Comparison of ENCODE assay signal across 7 worm cellular contexts in genomic region chrII:11238869-11239647, ce11.
TF ChIP-seq lines count a peak whose summit lies in the region.

Gene rpn-9 (minus strand): TSS chrII:11238919.
Gene T06D8.9 (plus strand): TSS chrII:11239597.

TF ChIP-seq in whole organism, L1 larva, 84 proteins besides CTCF, POLR2A, EP300 and RAD21 (continued from another document and continues in another):
- TF ChIP-seq mab-9 (GFP tag; IDR thresholded peaks at IDR 0.05; lab: Robert Waterston, UW) = 0 out of 2 replicates have a peak, but pooled peaks have one; percentile 49
- peak; percentile 80 for TF ChIP-seq rnt-1 (tag; optimal IDR thresholded peaks at IDR 0.05; lab: Kevin White, UChicago)
- TF ChIP-seq sup-37 (GFP tag; optimal IDR thresholded peaks at IDR 0.05; lab: Kevin White, UChicago) = no peak
- TF ChIP-seq unc-130 (tag; optimal IDR thresholded peaks at IDR 0.05; lab: Kevin White, UChicago) = peak; percentile 54
- TF ChIP-seq hlh-4 (tag; optimal IDR thresholded peaks at IDR 0.05; lab: Kevin White, UChicago) = no peak
- peak; percentile 70 for TF ChIP-seq nhr-90 (tag; optimal IDR thresholded peaks at IDR 0.05; lab: Kevin White, UChicago; ENCODE audit: poor library complexity)
- peak; percentile 31 for TF ChIP-seq hpl-2 (GFP tag; optimal IDR thresholded peaks at IDR 0.05; lab: Kevin White, UChicago)
- peak; percentile 89 for TF ChIP-seq nhr-71 (tag; optimal IDR thresholded peaks at IDR 0.05; lab: Kevin White, UChicago)
- no peak for TF ChIP-seq nhr-28 (tag; optimal IDR thresholded peaks at IDR 0.05; lab: Kevin White, UChicago)
- TF ChIP-seq nhr-84 (tag; optimal IDR thresholded peaks at IDR 0.05; lab: Kevin White, UChicago) = no peak
- TF ChIP-seq egl-13 (tag; optimal IDR thresholded peaks at IDR 0.05; lab: Kevin White, UChicago) = peak; percentile 29
- peak; percentile 37 for TF ChIP-seq jun-1 (tag; optimal IDR thresholded peaks at IDR 0.05; lab: Kevin White, UChicago)
- TF ChIP-seq pax-3 (tag; optimal IDR thresholded peaks at IDR 0.05; lab: Kevin White, UChicago) = peak; percentile 48
- peak; percentile 83 to 87 for TF ChIP-seq efl-1 (optimal IDR thresholded peaks at IDR 0.05; lab: Kevin White, UChicago)
- peak; percentile 80 to 96 for TF ChIP-seq efl-1 (GFP tag; optimal IDR thresholded peaks at IDR 0.05 in 1 of 2; lab: Kevin White, UChicago)
- TF ChIP-seq unc-86 (tag; optimal IDR thresholded peaks at IDR 0.05; lab: Kevin White, UChicago) = peak; percentile 63
- peak; percentile 91 for TF ChIP-seq blmp-1 (tag; optimal IDR thresholded peaks at IDR 0.05; lab: Kevin White, UChicago)
- peak; percentile 81 to 89 for TF ChIP-seq lin-35 (GFP tag; optimal IDR thresholded peaks at IDR 0.05; lab: Kevin White, UChicago)

TF ChIP-seq in whole organism, L2 larva, 48 proteins besides CTCF, POLR2A, EP300 and RAD21 (continued from another document and continues in another):
- peak; percentile 70 for TF ChIP-seq mab-5 (tag; optimal IDR thresholded peaks at IDR 0.05; lab: Kevin White, UChicago)
- peak; percentile 95 for TF ChIP-seq C34F6.9 (tag; optimal IDR thresholded peaks at IDR 0.05; lab: Kevin White, UChicago)
- TF ChIP-seq nhr-6 (tag; optimal IDR thresholded peaks at IDR 0.05; lab: Kevin White, UChicago) = no peak
- TF ChIP-seq unc-62 (GFP tag; optimal IDR thresholded peaks at IDR 0.05; lab: Kevin White, UChicago) = no peak
- peak; percentile 57 for TF ChIP-seq skn-1 (tag; optimal IDR thresholded peaks at IDR 0.05; lab: Kevin White, UChicago)
- TF ChIP-seq snpc-4 (tag; optimal IDR thresholded peaks at IDR 0.05; lab: Kevin White, UChicago) = peak; percentile 86
- TF ChIP-seq alr-1 (tag; optimal IDR thresholded peaks at IDR 0.05; lab: Kevin White, UChicago) = no peak
- TF ChIP-seq nhr-12 (tag; optimal IDR thresholded peaks at IDR 0.05; lab: Kevin White, UChicago) = no peak
- no peak for TF ChIP-seq ceh-16 (tag; optimal IDR thresholded peaks at IDR 0.05; lab: Kevin White, UChicago)
- no peak for TF ChIP-seq unc-39 (tag; optimal IDR thresholded peaks at IDR 0.05; lab: Kevin White, UChicago)
- no peak for TF ChIP-seq peb-1 (tag; optimal IDR thresholded peaks at IDR 0.05; lab: Kevin White, UChicago)
- TF ChIP-seq ceh-82 (tag; optimal IDR thresholded peaks at IDR 0.05; lab: Kevin White, UChicago) = no peak
- peak; percentile 53 for TF ChIP-seq blmp-1 (tag; optimal IDR thresholded peaks at IDR 0.05; lab: Kevin White, UChicago; ENCODE audit: insufficient read depth)
- TF ChIP-seq zag-1 (tag; optimal IDR thresholded peaks at IDR 0.05; lab: Kevin White, UChicago) = no peak
- TF ChIP-seq sem-4 (tag; optimal IDR thresholded peaks at IDR 0.05; lab: Kevin White, UChicago) = no peak
- peak; percentile 65 for TF ChIP-seq nhr-21 (tag; optimal IDR thresholded peaks at IDR 0.05; lab: Kevin White, UChicago)
- peak in 1 of 2 experiments; percentile 38 for TF ChIP-seq mdl-1 (tag; optimal IDR thresholded peaks at IDR 0.05; lab: Kevin White, UChicago)
- TF ChIP-seq ztf-1 (GFP tag; conservative IDR thresholded peaks at IDR 0.05; lab: Robert Waterston, UW) = no peak
- no peak for TF ChIP-seq ztf-4 (tag; optimal IDR thresholded peaks at IDR 0.05; lab: Kevin White, UChicago)
- peak; percentile 97 for TF ChIP-seq unc-55 (GFP tag; optimal IDR thresholded peaks at IDR 0.05; lab: Kevin White, UChicago)

TF ChIP-seq in whole organism, L3 larva, 47 proteins besides CTCF, POLR2A, EP300 and RAD21 (continued from another document):
- TF ChIP-seq nhr-43 (tag; optimal IDR thresholded peaks at IDR 0.05; lab: Kevin White, UChicago; ENCODE audit: poor library complexity, severe bottlenecking) (peak; percentile 64), pqm-1 (tag; optimal IDR thresholded peaks at IDR 0.05; lab: Kevin White, UChicago) (peak; percentile 63), ceh-16 (tag; optimal IDR thresholded peaks at IDR 0.05; lab: Kevin White, UChicago) (no peak), nhr-25 (tag; optimal IDR thresholded peaks at IDR 0.05; lab: Kevin White, UChicago) (peak; percentile 59), jun-1 (tag; optimal IDR thresholded peaks at IDR 0.05; lab: Kevin White, UChicago) (peak; percentile 62), snpc-4 (tag; optimal IDR thresholded peaks at IDR 0.05; lab: Kevin White, UChicago) (peak; percentile 90), nfya-1 (tag; optimal IDR thresholded peaks at IDR 0.05; lab: Kevin White, UChicago; ENCODE audit: insufficient read depth) (peak; percentile 90), skn-1 (tag; optimal IDR thresholded peaks at IDR 0.05; lab: Kevin White, UChicago) (peak; percentile 84), nhr-12 (tag; optimal IDR thresholded peaks at IDR 0.05; lab: Kevin White, UChicago) (no peak), mml-1 (tag; optimal IDR thresholded peaks at IDR 0.05; lab: Kevin White, UChicago) (no peak), lin-39 (tag; optimal IDR thresholded peaks at IDR 0.05; lab: Kevin White, UChicago) (peak; percentile 77)

TF ChIP-seq in whole organism, L4 larva, 104 proteins besides CTCF, POLR2A, EP300 and RAD21 (continued from another document and continues in another):
- TF ChIP-seq snpc-1.2 (GFP tag; IDR thresholded peaks at IDR 0.05; lab: Robert Waterston, UW) (no peak), ztf-7 (tag; optimal IDR thresholded peaks at IDR 0.05; lab: Kevin White, UChicago) (no peak), F37D6.2 (tag; optimal IDR thresholded peaks at IDR 0.05; lab: Kevin White, UChicago) (no peak), ceh-20 (GFP tag; IDR thresholded peaks at IDR 0.05; lab: Robert Waterston, UW) (no peak), zip-11 (GFP tag; IDR thresholded peaks at IDR 0.05; lab: Robert Waterston, UW) (no peak), skn-1 (tag; optimal IDR thresholded peaks at IDR 0.05; lab: Kevin White, UChicago) (no peak), duxl-1 (tag; optimal IDR thresholded peaks at IDR 0.05; lab: Kevin White, UChicago; ENCODE audit: poor library complexity) (no peak), ctbp-1 (GFP tag; IDR thresholded peaks at IDR 0.05; lab: Robert Waterston, UW) (no peak), lsy-2 (tag; optimal IDR thresholded peaks at IDR 0.05; lab: Kevin White, UChicago) (peak; percentile 25 to 93), mxl-2 (GFP tag; conservative IDR thresholded peaks at IDR 0.05; lab: Robert Waterston, UW) (no peak), sdz-12 (GFP tag; optimal IDR thresholded peaks at IDR 0.05; lab: Kevin White, UChicago) (no peak), vab-7 (GFP tag; IDR thresholded peaks at IDR 0.05; lab: Robert Waterston, UW) (no peak), gei-8 (GFP tag; optimal IDR thresholded peaks at IDR 0.05; lab: Kevin White, UChicago) (no peak), lin-38 (GFP tag; IDR thresholded peaks at IDR 0.05; lab: Robert Waterston, UW) (peak; percentile 97), nhr-111 (GFP tag; optimal IDR thresholded peaks at IDR 0.05; lab: Kevin White, UChicago) (no peak), nhr-10 (tag; optimal IDR thresholded peaks at IDR 0.05; lab: Kevin White, UChicago) (no peak), zip-2 (tag; optimal IDR thresholded peaks at IDR 0.05; lab: Kevin White, UChicago) (no peak), Y5F2A.4 (GFP tag; optimal IDR thresholded peaks at IDR 0.05; lab: Kevin White, UChicago) (no peak), dve-1 (tag; optimal IDR thresholded peaks at IDR 0.05; lab: Kevin White, UChicago; ENCODE audit: insufficient read depth) (peak; percentile 81), zag-1 (tag; optimal IDR thresholded peaks at IDR 0.05; lab: Kevin White, UChicago) (no peak), aha-1 (tag; lab: Kevin White, UChicago) (no peak), nhr-28 (tag; optimal IDR thresholded peaks at IDR 0.05; lab: Kevin White, UChicago) (peak; percentile 61), nhr-102 (tag; optimal IDR thresholded peaks at IDR 0.05; lab: Kevin White, UChicago) (peak; percentile 36)

TF ChIP-seq in whole organism, late embryonic, 69 proteins besides CTCF, POLR2A, EP300 and RAD21 (continued from another document and continues in another):
- TF ChIP-seq syd-9 (tag; optimal IDR thresholded peaks at IDR 0.05; lab: Kevin White, UChicago) (no peak), ceh-34 (tag; optimal IDR thresholded peaks at IDR 0.05; lab: Kevin White, UChicago) (peak; percentile 26), hlh-6 (tag; optimal IDR thresholded peaks at IDR 0.05; lab: Kevin White, UChicago) (no peak), pha-4 (tag; optimal IDR thresholded peaks at IDR 0.05; lab: Kevin White, UChicago) (no peak), che-1 (tag; optimal IDR thresholded peaks at IDR 0.05; lab: Kevin White, UChicago) (no peak), ztf-16 (tag; optimal IDR thresholded peaks at IDR 0.05; lab: Kevin White, UChicago) (no peak), K09A11.1 (tag; optimal IDR thresholded peaks at IDR 0.05; lab: Kevin White, UChicago; ENCODE audit: insufficient read depth) (no peak), fkh-10 (GFP tag; optimal IDR thresholded peaks at IDR 0.05; lab: Kevin White, UChicago) (no peak), nhr-232 (tag; optimal IDR thresholded peaks at IDR 0.05; lab: Kevin White, UChicago) (no peak), gmeb-2 (tag; optimal IDR thresholded peaks at IDR 0.05; lab: Kevin White, UChicago) (no peak), odd-2 (tag; optimal IDR thresholded peaks at IDR 0.05; lab: Kevin White, UChicago) (no peak), tbx-2 (tag; optimal IDR thresholded peaks at IDR 0.05; lab: Kevin White, UChicago) (peak; percentile 46), ceh-31 (tag; optimal IDR thresholded peaks at IDR 0.05; lab: Kevin White, UChicago) (peak; percentile 65), ceh-30 (tag; optimal IDR thresholded peaks at IDR 0.05; lab: Kevin White, UChicago) (no peak), ceh-2 (tag; optimal IDR thresholded peaks at IDR 0.05; lab: Kevin White, UChicago) (peak; percentile 43), ceh-9 (tag; optimal IDR thresholded peaks at IDR 0.05; lab: Kevin White, UChicago) (no peak), ceh-19 (GFP tag; optimal IDR thresholded peaks at IDR 0.05; lab: Kevin White, UChicago) (peak; percentile 26), rnt-1 (tag; optimal IDR thresholded peaks at IDR 0.05; lab: Kevin White, UChicago) (peak; percentile 33), hlh-13 (GFP tag; optimal IDR thresholded peaks at IDR 0.05; lab: Kevin White, UChicago) (no peak), ceh-24 (tag; optimal IDR thresholded peaks at IDR 0.05; lab: Kevin White, UChicago) (no peak), nhr-11 (tag; optimal IDR thresholded peaks at IDR 0.05; lab: Kevin White, UChicago) (no peak), hlh-15 (tag; optimal IDR thresholded peaks at IDR 0.05; lab: Kevin White, UChicago) (no peak), lin-11 (tag; optimal IDR thresholded peaks at IDR 0.05; lab: Kevin White, UChicago) (no peak), ceh-14 (tag; optimal IDR thresholded peaks at IDR 0.05; lab: Kevin White, UChicago) (peak; percentile 29)

TF ChIP-seq in whole organism, mixed stage, embryonic, 35 proteins besides CTCF, POLR2A, EP300 and RAD21 (continued from another document):
- TF ChIP-seq unc-62 (GFP tag; optimal IDR thresholded peaks at IDR 0.05; lab: Kevin White, UChicago) = peak; percentile 59
- TF ChIP-seq mls-2 (tag; optimal IDR thresholded peaks at IDR 0.05; lab: Kevin White, UChicago) = peak; percentile 39
- TF ChIP-seq unc-120 (tag; optimal IDR thresholded peaks at IDR 0.05; lab: Kevin White, UChicago; ENCODE audit: poor library complexity, severe bottlenecking) = peak; percentile 55
- TF ChIP-seq lsy-2 (tag; optimal IDR thresholded peaks at IDR 0.05; lab: Kevin White, UChicago) = peak; percentile 83
- TF ChIP-seq tbx-8 (GFP tag; optimal IDR thresholded peaks at IDR 0.05; lab: Kevin White, UChicago) = no peak
- TF ChIP-seq lin-32 (GFP tag; optimal IDR thresholded peaks at IDR 0.05; lab: Kevin White, UChicago) = no peak
- TF ChIP-seq mep-1 (tag; optimal IDR thresholded peaks at IDR 0.05; lab: Kevin White, UChicago) = peak; percentile 92
- TF ChIP-seq ztf-11 (tag; optimal IDR thresholded peaks at IDR 0.05; lab: Kevin White, UChicago) = no peak

TF ChIP-seq in whole organism, young adult, 124 proteins besides CTCF, POLR2A, EP300 and RAD21 (continued from another document and continues in another):
- TF ChIP-seq madf-3 (GFP tag; IDR thresholded peaks at IDR 0.05; lab: Robert Waterston, UW) (0 out of 2 replicates have a peak, but pooled peaks have one; percentile 15), ceh-40 (GFP tag; IDR thresholded peaks at IDR 0.05; lab: Robert Waterston, UW) (no peak), pbrm-1 (GFP tag; IDR thresholded peaks at IDR 0.05; lab: Robert Waterston, UW) (peak; percentile 81), ztf-25 (GFP tag; IDR thresholded peaks at IDR 0.05; lab: Robert Waterston, UW) (no peak), hmg-1.2 (GFP tag; IDR thresholded peaks at IDR 0.05; lab: Robert Waterston, UW) (peak; percentile 95), F23B12.7 (tag; optimal IDR thresholded peaks at IDR 0.05; lab: Kevin White, UChicago; ENCODE audit: insufficient read depth) (peak; percentile 90), lsl-1 (GFP tag; optimal IDR thresholded peaks at IDR 0.05; lab: Kevin White, UChicago) (peak; percentile 90), F49E8.2 (tag; optimal IDR thresholded peaks at IDR 0.05; lab: Kevin White, UChicago; ENCODE audit: insufficient read depth) (peak; percentile 66), B0035.1 (tag; optimal IDR thresholded peaks at IDR 0.05; lab: Kevin White, UChicago) (no peak), nfyb-1 (GFP tag; IDR thresholded peaks at IDR 0.05; lab: Robert Waterston, UW) (peak; percentile 20; the same call in 1 of the 2 replicates), C17E4.6 (GFP tag; IDR thresholded peaks at IDR 0.05; lab: Robert Waterston, UW) (0 out of 2 replicates have a peak, but pooled peaks have one; percentile 10), attf-3 (GFP tag; conservative IDR thresholded peaks at IDR 0.05; lab: Robert Waterston, UW) (peak; percentile 82), snpc-1.3 (tag; optimal IDR thresholded peaks at IDR 0.05; lab: Kevin White, UChicago; ENCODE audit: insufficient read depth) (peak; percentile 82), hsf-1 (GFP tag; IDR thresholded peaks at IDR 0.05; lab: Robert Waterston, UW) (peak; percentile 78), mcd-1 (GFP tag; IDR thresholded peaks at IDR 0.05; lab: Robert Waterston, UW) (peak; percentile 94), lir-1 (GFP tag; conservative IDR thresholded peaks at IDR 0.05; lab: Robert Waterston, UW) (peak; percentile 58; the same call in 1 of the 2 replicates), unc-62 (GFP tag; optimal IDR thresholded peaks at IDR 0.05; lab: Kevin White, UChicago) (no peak), Y67H2A.10 (GFP tag; conservative IDR thresholded peaks at IDR 0.05; lab: Robert Waterston, UW) (peak; percentile 45; the same call in 1 of the 2 replicates), Y95B8A.8 (GFP tag; IDR thresholded peaks at IDR 0.05; lab: Robert Waterston, UW) (peak; percentile 77; the same call in 1 of the 2 replicates), ekl-4 (GFP tag; IDR thresholded peaks at IDR 0.05; lab: Robert Waterston, UW) (peak; percentile 68), cebp-1 (GFP tag; IDR thresholded peaks at IDR 0.05; lab: Robert Waterston, UW) (no peak; the same call in 1 of the 2 replicates), cebp-1 (tag; optimal IDR thresholded peaks at IDR 0.05; lab: Kevin White, UChicago) (peak; percentile 64), tlf-1 (GFP tag; optimal IDR thresholded peaks at IDR 0.05; lab: Kevin White, UChicago) (peak; percentile 57), hrde-1 (tag; optimal IDR thresholded peaks at IDR 0.05; lab: Kevin White, UChicago; ENCODE audit: borderline replicate concordance) (no peak), snpc-1.1 (tag; optimal IDR thresholded peaks at IDR 0.05; lab: Kevin White, UChicago; ENCODE audit: insufficient read depth) (peak; percentile 83), rcor-1 (GFP tag; IDR thresholded peaks at IDR 0.05; lab: Robert Waterston, UW) (peak; percentile 76), ceh-91 (GFP tag; IDR thresholded peaks at IDR 0.05; lab: Robert Waterston, UW) (peak; percentile 86), xnd-1 (tag; optimal IDR thresholded peaks at IDR 0.05; lab: Kevin White, UChicago) (peak; percentile 65), lin-54 (GFP tag; optimal IDR thresholded peaks at IDR 0.05; lab: Kevin White, UChicago) (peak; percentile 87), madf-10 (tag; optimal IDR thresholded peaks at IDR 0.05; lab: Kevin White, UChicago) (peak; percentile 18), hlh-12 (tag; optimal IDR thresholded peaks at IDR 0.05; lab: Kevin White, UChicago) (no peak), attf-6 (GFP tag; IDR thresholded peaks at IDR 0.05; lab: Robert Waterston, UW) (peak; percentile 29; the same call in 1 of the 2 replicates), B0019.2 (GFP tag; conservative IDR thresholded peaks at IDR 0.05; lab: Robert Waterston, UW) (peak; percentile 78), tbp1 (GFP tag; optimal IDR thresholded peaks at IDR 0.05; lab: Kevin White, UChicago) (peak; percentile 67), F33H1.4 (GFP tag; IDR thresholded peaks at IDR 0.05; lab: Robert Waterston, UW) (peak; percentile 84), attf-5 (GFP tag; optimal IDR thresholded peaks at IDR 0.05; lab: Kevin White, UChicago) (peak; percentile 96), nhr-27 (tag; optimal IDR thresholded peaks at IDR 0.05; lab: Kevin White, UChicago) (no peak), nhr-80 (tag; optimal IDR thresholded peaks at IDR 0.05; lab: Kevin White, UChicago) (peak; percentile 64)
